Fruit fly (Drosophila melanogaster): Measurements from ENCODE around the gene RpS19b.

Gene RpS19b

dm6 chr3R:23947002-23947401 is 13.7 kb upstream of the RpS19b start:
- TF ChIP-seq h (optimal IDR thresholded peaks at IDR 0.05) (no peak), Myc (optimal IDR thresholded peaks at IDR 0.05) (no peak), insv (optimal IDR thresholded peaks at IDR 0.05) (no peak), psq (optimal IDR thresholded peaks at IDR 0.05) (no peak), ttk (optimal IDR thresholded peaks at IDR 0.05) (no peak), Sin3A (optimal IDR thresholded peaks at IDR 0.05) (no peak)

- TF ChIP-seq psq (optimal IDR thresholded peaks at IDR 0.05) (no peak), h (optimal IDR thresholded peaks at IDR 0.05) (no peak), Sin3A (optimal IDR thresholded peaks at IDR 0.05) (no peak), insv (optimal IDR thresholded peaks at IDR 0.05) (no peak), ttk (optimal IDR thresholded peaks at IDR 0.05) (no peak), Myc (optimal IDR thresholded peaks at IDR 0.05) (no peak)
Measured at dm6 chr3R:23943843-23944356, 10.6 kb upstream of the RpS19b start.

- TF ChIP-seq h (optimal IDR thresholded peaks at IDR 0.05) (no peak), ttk (optimal IDR thresholded peaks at IDR 0.05) (no peak), psq (optimal IDR thresholded peaks at IDR 0.05) (no peak), Sin3A (optimal IDR thresholded peaks at IDR 0.05) (no peak), Myc (optimal IDR thresholded peaks at IDR 0.05) (no peak), insv (optimal IDR thresholded peaks at IDR 0.05) (no peak)
Measured at dm6 chr3R:23942965-23943413, 9.7 kb upstream of the RpS19b start, which contains the start of gene Gdh. Gdh (minus strand) TSS chr3R:23943101.

dm6 chr3R:23942550-23942949 is 9.2 kb upstream of the RpS19b start:
- TF ChIP-seq insv (optimal IDR thresholded peaks at IDR 0.05) (no peak), ttk (optimal IDR thresholded peaks at IDR 0.05) (peak; percentile 96)

dm6 chr3R:23941643-23942424 is 8.5 kb upstream of the RpS19b start:
- TF ChIP-seq Myc (optimal IDR thresholded peaks at IDR 0.05) (no peak), insv (optimal IDR thresholded peaks at IDR 0.05) (no peak), psq (optimal IDR thresholded peaks at IDR 0.05) (no peak), ttk (optimal IDR thresholded peaks at IDR 0.05) (no peak), h (optimal IDR thresholded peaks at IDR 0.05) (no peak), Sin3A (optimal IDR thresholded peaks at IDR 0.05) (no peak)

dm6 chr3R:23940840-23941364 is 7.6 kb upstream of the RpS19b start:
- TF ChIP-seq Myc (optimal IDR thresholded peaks at IDR 0.05) (no peak), psq (optimal IDR thresholded peaks at IDR 0.05) (no peak), h (optimal IDR thresholded peaks at IDR 0.05) (no peak), ttk (optimal IDR thresholded peaks at IDR 0.05) (no peak), insv (optimal IDR thresholded peaks at IDR 0.05) (no peak), Sin3A (optimal IDR thresholded peaks at IDR 0.05) (no peak)

- TF ChIP-seq h (optimal IDR thresholded peaks at IDR 0.05) (no peak), Myc (optimal IDR thresholded peaks at IDR 0.05) (no peak)
Measured at dm6 chr3R:23939921-23940839, 6.8 kb upstream of the RpS19b start.

- TF ChIP-seq Sin3A (optimal IDR thresholded peaks at IDR 0.05) (no peak), psq (optimal IDR thresholded peaks at IDR 0.05) (no peak), insv (optimal IDR thresholded peaks at IDR 0.05) (no peak), Myc (optimal IDR thresholded peaks at IDR 0.05) (no peak)
Measured at dm6 chr3R:23938564-23939122, 5.3 kb upstream of the RpS19b start.

dm6 chr3R:23933684-23934575 is 600 bp upstream of the RpS19b start, which contains the start of gene CG5854:
CG5854 (plus strand) TSS chr3R:23933912.
- no peak for TF ChIP-seq Sin3A (optimal IDR thresholded peaks at IDR 0.05)
- TF ChIP-seq Myc (optimal IDR thresholded peaks at IDR 0.05) = no peak
- no peak for TF ChIP-seq h (optimal IDR thresholded peaks at IDR 0.05)
- no peak for TF ChIP-seq insv (optimal IDR thresholded peaks at IDR 0.05)
- no peak for TF ChIP-seq psq (optimal IDR thresholded peaks at IDR 0.05)
- TF ChIP-seq ttk (optimal IDR thresholded peaks at IDR 0.05) = no peak

- no peak for TF ChIP-seq insv (optimal IDR thresholded peaks at IDR 0.05)
Measured at dm6 chr3R:23931095-23931728, 2.1 kb downstream of the RpS19b start, which contains the start of the genes Rpt2 and CG13599. Rpt2 (minus strand) TSS chr3R:23931558. CG13599 (plus strand) TSS chr3R:23931639.

Data from Kc167 (cell line).